Fruit fly (Drosophila melanogaster): Measurements from ENCODE around the gene CG31510.

The CG31510 gene

dm6 chr3R:25069569-25069968 lies 53.2 kb downstream of the CG31510 start, which contains the start of the genes Stt3B and CG11839 (continued):
- TF ChIP-seq CG13296 (GFP tag; optimal IDR thresholded peaks at IDR 0.05): peak; percentile 69
- TF ChIP-seq CG18619 (GFP tag; optimal IDR thresholded peaks at IDR 0.05): no peak
- TF ChIP-seq dati (GFP tag; IDR thresholded peaks at IDR 0.05): no peak
- TF ChIP-seq salm (tag; optimal IDR thresholded peaks at IDR 0.05): peak; percentile 3
- peak; percentile 78 for TF ChIP-seq CG4424 (GFP tag; optimal IDR thresholded peaks at IDR 0.05)
- no peak for TF ChIP-seq scrt (GFP tag; optimal IDR thresholded peaks at IDR 0.05)
- peak; percentile 68 for TF ChIP-seq vvl (GFP tag; IDR thresholded peaks at IDR 0.05)
- peak; percentile 85 for TF ChIP-seq pzg (GFP tag; optimal IDR thresholded peaks at IDR 0.05)
- TF ChIP-seq ssp (GFP tag; IDR thresholded peaks at IDR 0.05): no peak
- peak; percentile 46 for TF ChIP-seq gfzf (GFP tag; optimal IDR thresholded peaks at IDR 0.05)
- TF ChIP-seq pros (GFP tag; optimal IDR thresholded peaks at IDR 0.05): no peak
- TF ChIP-seq hth (optimal IDR thresholded peaks at IDR 0.05): no peak
- TF ChIP-seq kah (GFP tag; optimal IDR thresholded peaks at IDR 0.05): no peak
- TF ChIP-seq CG31441 (GFP tag; IDR thresholded peaks at IDR 0.05): no peak
- no peak for TF ChIP-seq grn (GFP tag; optimal IDR thresholded peaks at IDR 0.05)
- no peak for TF ChIP-seq ro (GFP tag; IDR thresholded peaks at IDR 0.05)
- peak; percentile 81 for TF ChIP-seq sug (tag; optimal IDR thresholded peaks at IDR 0.05)
- TF ChIP-seq Oaz (GFP tag; IDR thresholded peaks at IDR 0.05): 0 out of 2 replicates have a peak, but pooled peaks have one; percentile 55
- TF ChIP-seq NFAT (GFP tag; IDR thresholded peaks at IDR 0.05): no peak
- TF ChIP-seq CG11504 (tag; optimal IDR thresholded peaks at IDR 0.05): no peak
- 0 out of 2 replicates have a peak, but pooled peaks have one; percentile 23 for TF ChIP-seq onecut (GFP tag; IDR thresholded peaks at IDR 0.05)
- TF ChIP-seq CG34376 (GFP tag; optimal IDR thresholded peaks at IDR 0.05): peak; percentile 29
- TF ChIP-seq PHDP (tag; optimal IDR thresholded peaks at IDR 0.05): peak; percentile 59
- TF ChIP-seq CG8359 (GFP tag; optimal IDR thresholded peaks at IDR 0.05; ENCODE audit: borderline replicate concordance): no peak
- TF ChIP-seq org-1 (GFP tag; optimal IDR thresholded peaks at IDR 0.05): no peak
- peak; percentile 85 for TF ChIP-seq HmgD (GFP tag; optimal IDR thresholded peaks at IDR 0.05)
- peak; percentile 46 for TF ChIP-seq CG12236 (GFP tag; optimal IDR thresholded peaks at IDR 0.05)
- no peak for TF ChIP-seq usp (GFP tag; optimal IDR thresholded peaks at IDR 0.05)
- TF ChIP-seq CG2116 (GFP tag; optimal IDR thresholded peaks at IDR 0.05): peak; percentile 85
- no peak; the same call in 1 of the 2 replicates for TF ChIP-seq CG11247 (GFP tag; IDR thresholded peaks at IDR 0.05)
- no peak for TF ChIP-seq CG7556 (GFP tag; optimal IDR thresholded peaks at IDR 0.05)
- peak; percentile 70 for TF ChIP-seq CG15514 (GFP tag; optimal IDR thresholded peaks at IDR 0.05)
- no peak for TF ChIP-seq CG10274 (GFP tag; optimal IDR thresholded peaks at IDR 0.05)
- peak; percentile 72 for TF ChIP-seq CG17829 (tag; optimal IDR thresholded peaks at IDR 0.05)
- TF ChIP-seq CG31365 (tag; optimal IDR thresholded peaks at IDR 0.05): no peak
- no peak; the same call in none of the 2 replicates for TF ChIP-seq CG4404 (GFP tag; IDR thresholded peaks at IDR 0.05)
- TF ChIP-seq Dad (GFP tag; optimal IDR thresholded peaks at IDR 0.05): peak; percentile 72
- TF ChIP-seq CG5245 (GFP tag; optimal IDR thresholded peaks at IDR 0.05): peak; percentile 42
- peak; percentile 92 for TF ChIP-seq zfh2 (GFP tag; optimal IDR thresholded peaks at IDR 0.05)
- TF ChIP-seq amos (GFP tag; IDR thresholded peaks at IDR 0.05; ENCODE audit: partially characterized antibody): peak; percentile 90
- peak; percentile 25 for TF ChIP-seq luna (GFP tag; optimal IDR thresholded peaks at IDR 0.05)
- TF ChIP-seq CG30020 (tag; optimal IDR thresholded peaks at IDR 0.05): peak; percentile 91
- peak; percentile 72 for TF ChIP-seq nerfin-1 (tag; optimal IDR thresholded peaks at IDR 0.05)
- TF ChIP-seq CG6791 (GFP tag; IDR thresholded peaks at IDR 0.05; ENCODE audit: partially characterized antibody): peak; percentile 82
- TF ChIP-seq gro (GFP tag; optimal IDR thresholded peaks at IDR 0.05): peak; percentile 79
- TF ChIP-seq CG8089 (GFP tag; optimal IDR thresholded peaks at IDR 0.05): peak; percentile 32
- TF ChIP-seq CG13123 (GFP tag; optimal IDR thresholded peaks at IDR 0.05): no peak
- no peak for TF ChIP-seq CG6854 (GFP tag; optimal IDR thresholded peaks at IDR 0.05)
- peak; percentile 79 for TF ChIP-seq CG14441 (GFP tag; IDR thresholded peaks at IDR 0.05)
- no peak for TF ChIP-seq HHEX (GFP tag; optimal IDR thresholded peaks at IDR 0.05)
- TF ChIP-seq CrebB (tag; optimal IDR thresholded peaks at IDR 0.05): peak; percentile 3
- TF ChIP-seq aop (GFP tag; IDR thresholded peaks at IDR 0.05): no peak
